Worm (Caenorhabditis elegans) whole organism, L4/young adult: ENCODE results near the gene F14B8.6.

Experiments
- W03F9.2 ChIP-seq: fragments of 150-350 bp; optimal IDR thresholded peaks from 2 replicates; lab custom pipeline; 2014; ENCODE audit warnings: missing biosample characterization, missing genetic modification characterization
- dao-5 ChIP-seq: sonication (generic microtip); optimal IDR thresholded peaks from 2 replicates; lab custom pipeline; 2016; ENCODE audit warnings: missing genotype, missing genetic modification characterization, moderate library complexity, missing compliant biosample characterization
- him-1 ChIP-seq: sonication (generic microtip); optimal IDR thresholded peaks from 2 replicates; lab custom pipeline; 2016; ENCODE audit warnings: missing genotype, missing genetic modification reagents, missing genetic modification characterization, missing compliant biosample characterization

DNA sequence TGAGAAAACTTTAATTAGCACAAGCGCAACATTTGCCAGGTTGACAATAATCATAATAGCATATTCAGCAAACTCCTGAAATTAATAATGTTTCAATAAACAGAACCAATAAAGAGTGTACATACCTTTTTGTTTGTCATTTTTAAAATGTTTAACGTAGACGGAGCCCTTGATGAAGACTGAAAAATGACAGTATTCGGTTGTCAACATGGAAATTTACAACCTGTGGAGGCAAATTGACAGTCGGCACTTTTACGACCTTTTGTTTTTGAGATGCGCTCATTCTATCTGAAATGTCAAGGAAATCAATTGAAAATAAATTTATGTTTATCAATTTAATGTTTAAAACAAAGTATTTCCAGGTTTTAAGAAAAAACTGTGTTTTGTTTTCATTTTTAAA lies 47.8 kb downstream of the F14B8.6 start:
- no peak for TF ChIP-seq dao-5
- no peak for TF ChIP-seq him-1 (tag; lab: Kevin White, UChicago)
- no peak for TF ChIP-seq W03F9.2 (tag; lab: Kevin White, UChicago)
